Fruit fly (Drosophila melanogaster) whole organism, embryonic: ENCODE results near the gene fkh.
A peak's percentile ranks its signal among the peaks of the same experiment; 100 is the strongest.

Experiments
- Atf6 ChIP-seq: fragments of 200-800 bp; sonication (Bioruptor generic); IDR thresholded peaks from 2 replicates; pipeline ENCODE4 v1.3.6; 2022; ENCODE audit warnings: missing biosample characterization, missing genetic modification characterization
- B-H1 ChIP-seq: fragments of 200-800 bp; sonication (Bioruptor generic); IDR thresholded peaks from 3 replicates; pipeline ENCODE4 v1.3.6; 2022; ENCODE audit warnings: missing biosample characterization, missing genetic modification characterization
- Bteb2 ChIP-seq: fragments of 200-800 bp; sonication (Bioruptor generic); optimal IDR thresholded peaks from 2 replicates; lab custom pipeline; 2016; ENCODE audit warnings: missing biosample characterization, missing genetic modification characterization
- C15 ChIP-seq: fragments of 200-800 bp; sonication (Bioruptor generic); IDR thresholded peaks from 3 replicates; pipeline ENCODE4 v1.3.6; 2022; ENCODE audit warnings: missing biosample characterization, missing genetic modification characterization
- CG10366 ChIP-seq: fragments of 200-800 bp; sonication (Bioruptor generic); IDR thresholded peaks from 2 replicates; pipeline ENCODE4 v1.3.6; 2022; ENCODE audit warnings: missing biosample characterization, missing genetic modification characterization
- CG13296 ChIP-seq: fragments of 200-800 bp; sonication (Bioruptor generic); optimal IDR thresholded peaks from 3 replicates; lab custom pipeline; 2018; ENCODE audit warnings: missing biosample characterization, mild to moderate bottlenecking, missing genetic modification characterization
- CG17802 ChIP-seq: fragments of 200-800 bp; sonication (Bioruptor generic); optimal IDR thresholded peaks from 2 replicates; lab custom pipeline; 2018; ENCODE audit warnings: missing biosample characterization, mild to moderate bottlenecking, missing genetic modification characterization, moderate library complexity
- CG17829 ChIP-seq: fragments of 200-800 bp; optimal IDR thresholded peaks from 2 replicates; lab custom pipeline; 2019; ENCODE audit warnings: missing biosample characterization, mild to moderate bottlenecking, missing genetic modification characterization, moderate library complexity
- CG18011 ChIP-seq: fragments of 200-800 bp; sonication (Bioruptor generic); optimal IDR thresholded peaks from 2 replicates; lab custom pipeline; 2017; ENCODE audit warnings: missing biosample characterization, missing genetic modification characterization, mild to moderate bottlenecking, moderate library complexity, missing genotype
- CG18262 ChIP-seq: fragments of 200-800 bp; optimal IDR thresholded peaks from 3 replicates; lab custom pipeline; 2019; ENCODE audit warnings: missing biosample characterization, mild to moderate bottlenecking, missing genetic modification characterization, moderate library complexity
- CG1832 ChIP-seq: fragments of 200-800 bp; sonication (Bioruptor generic); optimal IDR thresholded peaks from 2 replicates; lab custom pipeline; 2017; ENCODE audit warnings: missing biosample characterization, mild to moderate bottlenecking, missing genetic modification characterization, inconsistent platforms
- CG2199 ChIP-seq: fragments of 200-800 bp; sonication (Bioruptor generic); IDR thresholded peaks from 3 replicates; pipeline ENCODE4 v1.3.6; 2022; ENCODE audit warnings: missing biosample characterization, missing genetic modification characterization
- CG30431 ChIP-seq: fragments of 200-800 bp; sonication (Bioruptor generic); optimal IDR thresholded peaks from 2 replicates; lab custom pipeline; 2017; ENCODE audit warnings: missing biosample characterization, missing genetic modification characterization
- CG4360 ChIP-seq: fragments of 200-800 bp; sonication (Bioruptor generic); IDR thresholded peaks from 2 replicates; pipeline ENCODE4 v1.3.6; 2022; ENCODE audit warnings: missing biosample characterization, missing genetic modification characterization
- CG4707 ChIP-seq: fragments of 200-800 bp; sonication (Bioruptor generic); optimal IDR thresholded peaks from 2 replicates; lab custom pipeline; 2018; ENCODE audit warnings: missing biosample characterization, mild to moderate bottlenecking, missing genetic modification characterization, moderate library complexity
- CG4820 ChIP-seq: fragments of 200-800 bp; sonication (Bioruptor generic); optimal IDR thresholded peaks from 3 replicates; lab custom pipeline; 2016; ENCODE audit warnings: missing biosample characterization, missing genetic modification characterization
- CG7271 ChIP-seq: fragments of 200-800 bp; sonication (Bioruptor generic); optimal IDR thresholded peaks from 2 replicates; lab custom pipeline; 2018; ENCODE audit warnings: missing biosample characterization, mild to moderate bottlenecking, missing genetic modification characterization, moderate library complexity
- CG7372 ChIP-seq: fragments of 200-800 bp; sonication (Bioruptor generic); IDR thresholded peaks from 2 replicates; pipeline ENCODE4 v1.3.6; 2022; ENCODE audit warnings: missing biosample characterization, missing genetic modification characterization
- CG7987 ChIP-seq: fragments of 200-800 bp; sonication (Bioruptor generic); optimal IDR thresholded peaks from 2 replicates; lab custom pipeline; 2018; ENCODE audit warnings: missing biosample characterization, mild to moderate bottlenecking, missing genetic modification characterization, moderate library complexity
- CG8388 ChIP-seq: fragments of 200-800 bp; sonication (Bioruptor generic); optimal IDR thresholded peaks from 2 replicates; lab custom pipeline; 2019; ENCODE audit warnings: missing biosample characterization, mild to moderate bottlenecking, missing genetic modification characterization, moderate library complexity
- CG8924 ChIP-seq: fragments of 200-800 bp; optimal IDR thresholded peaks from 3 replicates; lab custom pipeline; 2019; ENCODE audit warnings: missing biosample characterization, mild to moderate bottlenecking, missing genetic modification characterization, moderate library complexity
- CG9797 ChIP-seq: fragments of 200-800 bp; sonication (Bioruptor generic); optimal IDR thresholded peaks from 3 replicates; lab custom pipeline; 2018; ENCODE audit warnings: missing biosample characterization, mild to moderate bottlenecking, missing genetic modification characterization
- Camta ChIP-seq: fragments of 200-800 bp; sonication (Bioruptor generic); optimal IDR thresholded peaks from 2 replicates; lab custom pipeline; 2016; ENCODE audit warnings: missing biosample characterization, missing genetic modification characterization
- Dad ChIP-seq: fragments of 200-800 bp; sonication (Bioruptor generic); optimal IDR thresholded peaks from 3 replicates; lab custom pipeline; 2016; ENCODE audit warnings: missing biosample characterization, missing genetic modification characterization
- Dll ChIP-seq: fragments of 200-800 bp; sonication (Bioruptor generic); IDR thresholded peaks from 4 replicates; pipeline ENCODE4 v1.3.6; 2022; ENCODE audit warnings: missing biosample characterization, missing genetic modification characterization; ENCODE audit not compliant: partially characterized antibody
- Fer3 ChIP-seq: fragments of 200-800 bp; sonication (Bioruptor generic); optimal IDR thresholded peaks from 2 replicates; lab custom pipeline; 2018; ENCODE audit warnings: missing biosample characterization, mild to moderate bottlenecking, missing genetic modification characterization, moderate library complexity
- GATAe ChIP-seq: fragments of 200-800 bp; sonication (Bioruptor generic); conservative IDR thresholded peaks from 2 replicates; pipeline ENCODE4 v1.3.6; 2022; ENCODE audit warnings: missing biosample characterization, missing genetic modification characterization
- Hey ChIP-seq: fragments of 200-800 bp; sonication (Bioruptor generic); optimal IDR thresholded peaks from 3 replicates; lab custom pipeline; 2018; ENCODE audit warnings: missing biosample characterization, mild to moderate bottlenecking, missing genetic modification characterization
- Hr3 ChIP-seq: fragments of 200-800 bp; sonication (Bioruptor generic); optimal IDR thresholded peaks from 3 replicates; lab custom pipeline; 2016; ENCODE audit warnings: missing biosample characterization, missing genetic modification characterization
- Meics ChIP-seq: fragments of 200-800 bp; sonication (Bioruptor generic); optimal IDR thresholded peaks from 2 replicates; lab custom pipeline; 2017; ENCODE audit warnings: missing biosample characterization, mild to moderate bottlenecking, missing genetic modification characterization
- Mes4 ChIP-seq: fragments of 200-800 bp; sonication (Bioruptor generic); optimal IDR thresholded peaks from 2 replicates; lab custom pipeline; 2016; ENCODE audit warnings: missing biosample characterization, missing genetic modification characterization
- NC2α ChIP-seq: fragments of 200-800 bp; sonication (Bioruptor generic); optimal IDR thresholded peaks from 2 replicates; lab custom pipeline; 2016; ENCODE audit warnings: missing biosample characterization, missing genetic modification characterization
- Nf-YB ChIP-seq: fragments of 200-800 bp; sonication (Bioruptor generic); optimal IDR thresholded peaks from 3 replicates; lab custom pipeline; 2019; ENCODE audit warnings: missing biosample characterization, mild to moderate bottlenecking, missing genetic modification characterization, moderate library complexity
- Six4 ChIP-seq: fragments of 200-800 bp; sonication (Bioruptor generic); optimal IDR thresholded peaks from 2 replicates; lab custom pipeline; 2016; ENCODE audit warnings: missing biosample characterization, missing genetic modification characterization
- Tbp ChIP-seq: fragments of >200 bp; optimal IDR thresholded peaks from 2 replicates; lab custom pipeline; 2018; ENCODE audit warnings: missing biosample characterization, missing genetic modification characterization
- ab ChIP-seq: fragments of 200-800 bp; sonication (Bioruptor generic); optimal IDR thresholded peaks from 2 replicates; lab custom pipeline; 2016; ENCODE audit warnings: missing biosample characterization, missing genetic modification characterization
- ara ChIP-seq: fragments of 200-800 bp; sonication (Bioruptor generic); IDR thresholded peaks from 2 replicates; pipeline ENCODE4 v1.3.6; 2022; ENCODE audit warnings: missing biosample characterization, missing genetic modification characterization
- ato ChIP-seq: fragments of 200-800 bp; sonication (Bioruptor generic); IDR thresholded peaks from 2 replicates; pipeline ENCODE4 v1.3.6; 2022; ENCODE audit warnings: missing biosample characterization, missing genetic modification characterization; ENCODE audit not compliant: partially characterized antibody
- croc ChIP-seq: fragments of 200-800 bp; sonication (Bioruptor generic); conservative IDR thresholded peaks from 3 replicates; pipeline ENCODE4 v1.3.6; 2022; ENCODE audit warnings: missing biosample characterization, missing genetic modification characterization
- dpn ChIP-seq, 2 experiments: fragments of 200-800 bp; sonication (Bioruptor generic); optimal IDR thresholded peaks; 3 replicates each; lab custom pipeline; 2016; ENCODE audit warnings: missing biosample characterization in 2 of 2, missing genetic modification characterization in 2 of 2
- emc ChIP-seq: fragments of 200-800 bp; sonication (Bioruptor generic); optimal IDR thresholded peaks from 2 replicates; lab custom pipeline; 2016; ENCODE audit warnings: missing biosample characterization, missing genetic modification characterization
- exex ChIP-seq: fragments of 200-800 bp; sonication (Bioruptor generic); optimal IDR thresholded peaks from 4 replicates; lab custom pipeline; 2018; ENCODE audit warnings: missing biosample characterization, mild to moderate bottlenecking, missing genetic modification characterization, moderate library complexity
- kni ChIP-seq: fragments of 200-800 bp; sonication (Bioruptor generic); optimal IDR thresholded peaks from 3 replicates; lab custom pipeline; 2017; ENCODE audit warnings: mild to moderate bottlenecking, missing biosample characterization, missing genetic modification reagents, missing genetic modification characterization
- knrl ChIP-seq: fragments of 200-800 bp; sonication (Bioruptor generic); IDR thresholded peaks from 3 replicates; pipeline ENCODE4 v1.3.6; 2022; ENCODE audit warnings: missing biosample characterization, missing genetic modification characterization; ENCODE audit not compliant: partially characterized antibody
- sens-2 ChIP-seq: fragments of 200-800 bp; sonication (Bioruptor generic); IDR thresholded peaks from 2 replicates; pipeline ENCODE4 v1.3.6; 2022; ENCODE audit warnings: missing biosample characterization, missing genetic modification characterization
- shn ChIP-seq: fragments of 200-800 bp; sonication (Bioruptor generic); optimal IDR thresholded peaks from 3 replicates; lab custom pipeline; 2016; ENCODE audit warnings: missing biosample characterization, missing genetic modification characterization
- sna ChIP-seq: fragments of 200-800 bp; sonication (Bioruptor generic); IDR thresholded peaks from 2 replicates; pipeline ENCODE4 v1.3.6; 2022; ENCODE audit warnings: missing biosample characterization, missing genetic modification characterization; ENCODE audit not compliant: partially characterized antibody
- sob ChIP-seq: fragments of 200-800 bp; sonication (Bioruptor generic); IDR thresholded peaks from 2 replicates; pipeline ENCODE4 v1.3.6; 2022; ENCODE audit warnings: missing biosample characterization, missing genetic modification characterization
- ttk ChIP-seq: fragments of 200-800 bp; sonication (Bioruptor generic); IDR thresholded peaks from 2 replicates; pipeline ENCODE4 v2.1.2; 2022; ENCODE audit warnings: missing biosample characterization, missing genetic modification characterization

The fkh gene

DNA sequence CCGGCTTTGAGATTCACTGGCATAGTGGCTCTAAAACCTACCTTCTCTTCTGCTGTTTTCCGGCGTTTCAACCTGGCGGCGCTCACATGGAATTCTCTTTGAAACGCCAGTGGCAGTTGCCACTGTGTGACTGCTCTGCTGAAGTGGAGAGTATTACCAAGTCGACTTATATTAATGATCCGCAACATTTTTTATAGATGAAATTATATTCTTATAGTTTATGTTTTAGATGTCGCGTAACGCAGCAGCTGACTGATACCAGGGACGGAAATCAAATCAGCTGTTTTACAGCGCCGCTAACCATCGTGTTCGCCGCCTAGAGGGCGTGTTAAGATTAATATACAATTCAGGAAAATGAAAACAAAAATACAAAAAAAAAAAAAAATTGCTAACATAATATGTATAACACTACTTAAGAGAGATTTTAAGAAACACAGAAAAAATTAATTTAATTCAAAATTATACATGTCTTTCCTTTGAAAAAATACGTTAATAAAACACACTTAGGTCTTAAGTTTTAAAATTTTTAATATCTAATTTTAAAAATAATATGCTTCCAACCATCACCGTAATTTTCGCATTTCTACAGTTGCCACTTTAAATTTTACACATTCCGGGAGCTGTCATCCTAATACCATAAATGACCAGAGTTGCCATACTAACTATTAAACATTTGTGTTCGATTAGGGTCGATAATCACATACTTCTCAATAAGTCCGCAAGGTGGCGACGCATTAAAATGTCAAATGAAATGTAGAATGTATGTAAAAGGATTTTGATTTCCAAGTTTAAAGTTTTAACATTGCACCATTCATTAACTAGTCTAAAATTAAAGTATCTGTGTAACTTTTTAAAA lies 40.3 kb downstream of the fkh start, which contains the start of gene mIF2 (continued):
- TF ChIP-seq CG13296 (GFP tag; lab: Kevin White, UChicago) (no peak), Bteb2 (GFP tag; lab: Kevin White, UChicago) (peak; percentile 26), croc (GFP tag; lab: Robert Waterston, UW) (no peak), Fer3 (no peak), CG17829 (tag; lab: Kevin White, UChicago) (peak; percentile 30), sna (GFP tag; lab: Robert Waterston, UW) (no peak), NC2α (GFP tag; lab: Kevin White, UChicago) (no peak), B-H1 (GFP tag; lab: Robert Waterston, UW) (no peak), CG4707 (GFP tag; lab: Kevin White, UChicago) (no peak), Camta (no peak), Meics (GFP tag; lab: Kevin White, UChicago) (no peak), shn (GFP tag; lab: Kevin White, UChicago) (no peak), CG10366 (peak; percentile 32; the same call in 1 of the 2 replicates), ab (GFP tag; lab: Kevin White, UChicago) (no peak), sob (GFP tag; lab: Robert Waterston, UW) (peak; percentile 59), CG4820 (no peak), Dad (GFP tag; lab: Kevin White, UChicago) (no peak), exex (tag; lab: Kevin White, UChicago) (no peak), Six4 (GFP tag; lab: Kevin White, UChicago) (no peak), CG2199 (GFP tag; lab: Robert Waterston, UW) (no peak), sens-2 (GFP tag; lab: Robert Waterston, UW) (no peak), emc (GFP tag; lab: Kevin White, UChicago) (no peak), Mes4 (GFP tag; lab: Kevin White, UChicago) (no peak), GATAe (GFP tag; lab: Robert Waterston, UW) (no peak), Hr3 (GFP tag; lab: Kevin White, UChicago) (peak; percentile 19), Hey (no peak), Dll (GFP tag; lab: Robert Waterston, UW) (peak; percentile 60; the same call in 2 of the 4 replicates), Tbp (no peak), CG7987 (no peak), ttk (GFP tag; lab: Robert Waterston, UW) (no peak), CG4360 (GFP tag; lab: Robert Waterston, UW) (no peak), CG18011 (GFP tag; lab: Kevin White, UChicago) (no peak), CG1832 (GFP tag; lab: Kevin White, UChicago) (no peak), CG18262 (tag; lab: Kevin White, UChicago) (peak; percentile 28), CG8388 (GFP tag; lab: Kevin White, UChicago) (no peak), kni (GFP tag; lab: Kevin White, UChicago) (no peak), Nf-YB (no peak), CG17802 (tag; lab: Kevin White, UChicago) (no peak), CG30431 (GFP tag; lab: Kevin White, UChicago) (no peak), ato (GFP tag; lab: Robert Waterston, UW) (no peak), CG7372 (0 out of 2 replicates have a peak, but pooled peaks have one; percentile 29), C15 (GFP tag; lab: Robert Waterston, UW) (no peak), CG8924 (tag; lab: Kevin White, UChicago) (peak; percentile 18), CG9797 (peak; percentile 11), Atf6 (GFP tag; lab: Robert Waterston, UW) (no peak), dpn (GFP tag; optimal IDR thresholded peaks at IDR 0.05; lab: Kevin White, UChicago) (peak; percentile 12 to 33), ara (GFP tag; lab: Robert Waterston, UW) (no peak), knrl (peak; percentile 42; the same call in 1 of the 3 replicates), CG7271 (no peak)
